Worm (Caenorhabditis elegans): ENCODE measurements around the gene C48A7.16.
"Not testable (repeated sequence)": the region's sequence is repeated elsewhere in the genome, so short reads cannot be mapped to it uniquely, and the experiment has no call there.

DNA sequence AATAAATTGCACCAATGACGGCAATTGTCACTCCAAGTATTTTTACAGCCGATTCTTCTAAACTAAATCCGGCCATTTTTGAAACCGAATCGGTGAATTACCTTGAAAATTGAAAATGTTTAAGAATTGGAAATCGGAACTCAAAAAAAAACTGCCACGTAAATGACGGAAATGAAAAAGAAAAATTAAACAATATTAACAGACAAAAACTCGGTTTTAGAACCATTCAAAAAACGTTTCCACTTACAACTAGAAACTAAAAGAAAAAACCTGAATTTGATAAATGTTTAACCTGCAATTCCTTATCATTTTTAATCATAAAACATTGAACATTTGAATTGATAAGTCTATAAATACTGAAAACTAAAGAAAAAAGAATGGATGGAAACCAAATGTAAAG is 40.3 kb upstream of the C48A7.16 start, which contains the start of gene Y40C5A.4:
- not testable (repeated sequence) for TF ChIP-seq dmd-4 (tag; optimal IDR thresholded peaks at IDR 0.05); ZK546.5 (tag; optimal IDR thresholded peaks at IDR 0.05); elt-1 (tag; optimal IDR thresholded peaks at IDR 0.05); elt-3 (tag; optimal IDR thresholded peaks at IDR 0.05); blmp-1 (tag; optimal IDR thresholded peaks at IDR 0.05; ENCODE audit: insufficient read depth); zag-1 (tag; optimal IDR thresholded peaks at IDR 0.05); unc-62 (GFP tag; optimal IDR thresholded peaks at IDR 0.05); ztf-4 (tag; optimal IDR thresholded peaks at IDR 0.05); fos-1 (tag; optimal IDR thresholded peaks at IDR 0.05)
